Worm (Caenorhabditis elegans) whole organism, mixed stage, embryonic: ENCODE measurements around the gene nhx-3.

Experiments used
- lin-13 ChIP-seq: fragments of 150-350 bp; optimal IDR thresholded peaks from 2 replicates; lab custom pipeline; 2014; ENCODE audit warnings: missing biosample characterization, missing genetic modification characterization
- pha-4 ChIP-seq: fragments of 150-350 bp; optimal IDR thresholded peaks from 2 replicates; lab custom pipeline; 2018; ENCODE audit warnings: missing biosample characterization, missing genetic modification reagents, missing genetic modification characterization
- sem-2 ChIP-seq: fragments of 200-800 bp; sonication (Bioruptor generic); optimal IDR thresholded peaks from 2 replicates; lab custom pipeline; 2018; ENCODE audit warnings: mild to moderate bottlenecking, missing genetic modification characterization, missing compliant biosample characterization
- snpc-4 ChIP-seq: fragments of 150-350 bp; optimal IDR thresholded peaks from 2 replicates; lab custom pipeline; 2014; ENCODE audit warnings: missing biosample characterization, missing genetic modification characterization
- ztf-11 ChIP-seq: fragments of 150-350 bp; optimal IDR thresholded peaks from 2 replicates; lab custom pipeline; 2014; ENCODE audit warnings: missing biosample characterization, missing genetic modification characterization

DNA sequence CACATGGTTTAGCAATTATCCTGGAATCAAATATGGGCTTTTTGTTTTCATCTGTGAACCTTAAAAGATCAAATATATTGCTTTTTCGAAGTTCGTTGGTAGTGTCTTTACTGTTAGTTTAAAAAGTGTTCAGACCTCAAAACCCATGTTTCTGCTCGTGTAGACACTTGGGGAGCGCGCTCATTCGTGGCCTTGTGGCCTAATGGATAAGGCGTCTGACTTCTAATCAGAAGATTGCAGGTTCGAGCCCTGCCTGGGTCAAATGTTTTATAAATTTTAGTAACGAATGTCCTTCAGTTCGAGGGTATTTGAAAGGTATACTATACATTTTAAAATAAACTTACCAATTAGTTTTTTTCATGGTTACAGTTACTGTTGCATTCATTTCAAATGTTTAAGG is 39.1 kb downstream of the nhx-3 start:
- no peak for TF ChIP-seq pha-4 (tag; lab: Kevin White, UChicago)
- no peak for TF ChIP-seq sem-2 (GFP tag; lab: Kevin White, UChicago)
- no peak for TF ChIP-seq snpc-4
- TF ChIP-seq ztf-11 (tag; lab: Kevin White, UChicago) = no peak
- TF ChIP-seq lin-13 (tag; lab: Kevin White, UChicago) = no peak
